Worm (Caenorhabditis elegans): ENCODE data around the gene col-41.

The col-41 gene

DNA sequence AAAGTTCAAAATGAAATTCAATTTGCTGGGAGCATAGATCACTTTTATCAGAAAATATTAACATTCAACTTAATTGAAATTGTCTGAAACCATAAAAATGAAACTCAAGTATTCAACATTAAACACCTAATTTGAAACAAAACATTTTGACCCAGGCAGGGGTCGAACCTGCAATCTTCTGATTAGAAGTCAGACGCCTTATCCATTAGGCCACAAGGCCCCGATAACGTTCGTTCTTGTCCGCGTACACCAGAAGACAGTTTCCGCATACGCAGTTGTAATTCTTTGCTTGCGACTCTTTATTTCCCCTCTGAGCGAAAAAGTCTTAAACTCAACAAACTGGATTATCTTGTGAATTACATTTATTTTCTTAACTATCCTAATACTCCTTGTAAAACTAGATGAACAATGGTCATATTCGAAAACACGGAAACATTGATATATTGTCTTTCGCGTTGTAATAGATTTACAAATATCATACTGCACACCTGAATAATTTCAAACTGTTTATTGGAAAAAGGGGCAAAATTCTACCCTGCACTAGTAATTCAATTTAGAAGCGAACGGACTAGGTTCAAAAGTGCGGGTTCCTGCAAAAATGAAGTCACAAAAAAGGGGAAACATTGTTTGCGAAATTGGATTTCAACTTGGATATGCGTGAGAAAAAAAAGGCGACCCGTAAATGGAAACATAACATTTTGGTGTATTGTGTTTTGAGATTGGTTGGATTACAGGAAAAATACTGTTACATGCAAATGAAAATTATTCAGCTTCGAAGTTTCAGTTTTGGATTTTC, 29.7 kb downstream of the col-41 start (continued):
- TF ChIP-seq ceh-44 (GFP tag; IDR thresholded peaks at IDR 0.05) (0 out of 2 replicates have a peak, but pooled peaks have one; percentile 21), unc-62 (GFP tag; optimal IDR thresholded peaks at IDR 0.05 in 1 of 2) (no peak), unc-62 (tag; optimal IDR thresholded peaks at IDR 0.05) (no peak), cey-2 (tag; optimal IDR thresholded peaks at IDR 0.05; ENCODE audit: borderline replicate concordance, insufficient read depth) (no peak), attf-4 (tag; optimal IDR thresholded peaks at IDR 0.05) (no peak), fkh-10 (GFP tag; optimal IDR thresholded peaks at IDR 0.05) (no peak), unc-130 (GFP tag; optimal IDR thresholded peaks at IDR 0.05) (no peak), daf-12 (tag; optimal IDR thresholded peaks at IDR 0.05) (no peak), hmg-1.1 (GFP tag; IDR thresholded peaks at IDR 0.05) (peak; percentile 49; the same call in 1 of the 2 replicates), dpl-1 (GFP tag; optimal IDR thresholded peaks at IDR 0.05) (no peak), ceh-32 (tag; optimal IDR thresholded peaks at IDR 0.05; ENCODE audit: poor library complexity) (no peak), lin-38 (GFP tag; IDR thresholded peaks at IDR 0.05) (no peak), nhr-41 (GFP tag; IDR thresholded peaks at IDR 0.05) (0 out of 2 replicates have a peak, but pooled peaks have one; percentile 48), zfp-3 (GFP tag; conservative IDR thresholded peaks at IDR 0.05) (no peak; the same call in 1 of the 2 replicates), ztf-7 (tag; optimal IDR thresholded peaks at IDR 0.05) (no peak), vab-7 (GFP tag; IDR thresholded peaks at IDR 0.05) (peak; percentile 82), D1046.2 (GFP tag; IDR thresholded peaks at IDR 0.05) (peak; percentile 76; the same call in 1 of the 2 replicates), daf-16 (GFP tag; optimal IDR thresholded peaks at IDR 0.05) (peak in 1 of 2 experiments; percentile 71), daf-16 (tag; optimal IDR thresholded peaks at IDR 0.05) (no peak), dmd-8 (GFP tag; IDR thresholded peaks at IDR 0.05) (peak; percentile 83)

DNA sequence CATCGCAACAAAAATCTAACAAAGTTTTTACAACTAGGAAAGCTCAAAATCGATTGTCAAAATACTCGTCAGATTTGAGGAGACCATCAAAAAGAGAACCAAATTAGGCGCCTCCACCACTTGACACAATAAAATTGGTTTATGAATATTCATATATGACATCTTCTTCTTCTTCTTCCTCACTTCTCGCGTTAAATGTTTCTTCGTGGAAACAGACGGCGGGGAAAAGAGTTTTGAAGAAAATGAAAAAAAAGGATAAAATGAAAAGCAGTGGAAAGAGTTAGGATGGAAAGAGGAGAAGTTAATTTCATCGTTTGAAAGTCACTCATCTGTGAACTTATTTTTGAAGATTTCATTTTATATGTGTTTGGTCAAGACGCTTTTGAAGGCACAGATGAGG, 41.3 kb downstream of the col-41 start:
- TF ChIP-seq lin-1 (GFP tag; IDR thresholded peaks at IDR 0.05) (no peak), ceh-32 (tag; optimal IDR thresholded peaks at IDR 0.05; ENCODE audit: poor library complexity) (no peak), vab-7 (GFP tag; IDR thresholded peaks at IDR 0.05) (no peak), tra-1 (GFP tag; IDR thresholded peaks at IDR 0.05) (no peak), snpc-4 (tag; optimal IDR thresholded peaks at IDR 0.05) (no peak), mes-2 (tag; optimal IDR thresholded peaks at IDR 0.05; ENCODE audit: poor library complexity, severe bottlenecking) (no peak), lin-29 (GFP tag; IDR thresholded peaks at IDR 0.05) (no peak), F10B5.3 (tag; optimal IDR thresholded peaks at IDR 0.05) (no peak), lir-3 (tag; optimal IDR thresholded peaks at IDR 0.05) (no peak), nhr-77 (tag; optimal IDR thresholded peaks at IDR 0.05) (no peak), ztf-11 (tag; optimal IDR thresholded peaks at IDR 0.05) (no peak)

DNA sequence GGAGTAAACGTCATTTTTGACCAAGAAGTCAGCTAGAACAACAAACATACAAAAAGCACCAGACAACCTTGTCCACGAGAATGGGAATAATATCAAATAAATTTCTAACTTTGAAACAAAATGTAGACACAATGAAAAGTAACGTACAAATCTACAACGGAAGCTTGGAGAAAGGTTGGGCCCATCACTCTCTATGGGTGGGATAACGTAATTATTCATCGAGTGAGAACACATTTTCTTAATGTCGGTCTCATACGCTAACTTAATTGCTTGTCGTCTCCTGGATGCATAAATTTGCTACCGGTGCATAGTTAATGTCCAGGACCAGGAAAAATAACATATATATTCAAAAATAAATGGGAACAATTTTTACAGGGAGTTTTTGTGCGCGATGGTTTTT, 43.1 kb downstream of the col-41 start:
- TF ChIP-seq egl-27 (tag; optimal IDR thresholded peaks at IDR 0.05), result no peak
- no peak for TF ChIP-seq ceh-20 (GFP tag; IDR thresholded peaks at IDR 0.05)
- TF ChIP-seq egl-43 (GFP tag; IDR thresholded peaks at IDR 0.05), result no peak
- no peak for TF ChIP-seq zip-11 (GFP tag; IDR thresholded peaks at IDR 0.05)
- no peak for TF ChIP-seq ZK546.5 (tag; optimal IDR thresholded peaks at IDR 0.05)
- TF ChIP-seq lsy-2 (tag; optimal IDR thresholded peaks at IDR 0.05), result no peak
- TF ChIP-seq lin-29 (GFP tag; IDR thresholded peaks at IDR 0.05), result no peak
- no peak for TF ChIP-seq zfp-2 (tag; optimal IDR thresholded peaks at IDR 0.05)

DNA sequence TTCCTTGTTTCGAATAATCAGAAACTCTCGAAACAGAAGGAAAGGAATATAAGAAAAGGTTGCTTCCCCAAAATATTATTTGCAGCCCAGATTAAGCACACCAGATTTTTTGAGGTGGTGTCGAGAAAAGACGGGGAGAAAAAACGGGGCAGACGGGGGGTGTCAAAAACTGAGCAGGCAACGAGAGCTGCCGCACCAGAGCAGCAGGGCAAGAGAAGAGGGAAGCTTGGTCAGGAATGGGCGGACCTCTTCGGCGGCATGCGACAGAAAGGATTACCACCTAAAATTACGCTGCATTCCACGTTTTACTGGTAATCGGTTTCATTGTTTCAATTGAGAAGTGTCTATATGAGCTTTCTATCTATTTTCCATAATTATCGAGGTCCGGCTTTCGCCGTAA, 44.2 kb downstream of the col-41 start:
- TF ChIP-seq ces-1 (GFP tag; optimal IDR thresholded peaks at IDR 0.05), result no peak
- peak; percentile 73 for TF ChIP-seq set-16 (GFP tag; IDR thresholded peaks at IDR 0.05)
